In the genomic region with DNA sequence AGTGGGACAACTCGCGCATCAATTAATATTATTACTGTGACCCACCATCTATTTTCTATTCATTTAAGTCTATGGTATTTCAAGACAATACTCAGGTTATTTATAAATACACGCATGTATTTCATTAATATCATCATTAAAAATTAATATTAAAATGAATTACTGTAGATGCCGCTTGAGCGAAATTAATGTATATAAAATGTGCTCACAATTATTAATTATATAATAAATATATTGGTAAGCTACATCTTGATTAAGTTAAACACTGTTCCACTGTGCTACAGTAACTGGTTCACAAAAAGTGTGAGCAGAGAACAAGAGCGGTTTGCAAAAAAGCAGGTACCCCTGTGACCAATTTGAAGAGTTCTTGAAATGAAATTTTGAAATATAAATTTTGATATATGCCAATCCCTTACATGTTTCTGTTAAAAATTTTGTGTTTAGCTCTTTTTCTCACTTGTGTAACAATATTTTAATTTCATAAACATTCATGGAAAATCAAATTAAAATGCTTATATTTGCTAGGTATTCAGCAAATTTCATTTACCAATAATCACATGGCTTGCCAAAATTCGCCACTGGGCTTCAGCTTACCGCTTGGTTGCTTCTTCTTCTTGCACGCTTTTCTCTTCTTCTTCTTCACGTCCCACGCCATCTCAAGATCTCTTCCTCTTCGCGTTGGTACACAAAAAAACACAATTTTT, we compare ENCODE assay signal across 2 fruit fly cellular contexts.
TF ChIP-seq lines count a peak whose summit lies in the region.

No protein-coding gene starts in this region.

TF ChIP-seq in whole organism, embryonic, 481 proteins besides CTCF, POLR2A, EP300 and RAD21 (continued from another document and continues in another):
- TF ChIP-seq pzg (GFP tag; optimal IDR thresholded peaks at IDR 0.05; lab: Kevin White, UChicago) (peak; percentile 46), CG17802 (tag; optimal IDR thresholded peaks at IDR 0.05; lab: Kevin White, UChicago) (peak; percentile 93), Scr (GFP tag; IDR thresholded peaks at IDR 0.05; lab: Robert Waterston, UW; ENCODE audit: partially characterized antibody) (peak; percentile 56), CG18476 (GFP tag; optimal IDR thresholded peaks at IDR 0.05; lab: Kevin White, UChicago) (peak; percentile 99), CG2712 (tag; optimal IDR thresholded peaks at IDR 0.05; lab: Kevin White, UChicago) (peak; percentile 100), CG9797 (GFP tag; optimal IDR thresholded peaks at IDR 0.05; lab: Kevin White, UChicago) (peak; percentile 74), insv (GFP tag; optimal IDR thresholded peaks at IDR 0.05; lab: Kevin White, UChicago) (peak; percentile 85 to 90), CG16779 (GFP tag; IDR thresholded peaks at IDR 0.05; lab: Robert Waterston, UW) (peak; percentile 99), CG6654 (GFP tag; optimal IDR thresholded peaks at IDR 0.05; lab: Kevin White, UChicago) (peak; percentile 96), Lhr (GFP tag; optimal IDR thresholded peaks at IDR 0.05; lab: Kevin White, UChicago) (peak; percentile 99), CG2875 (GFP tag; optimal IDR thresholded peaks at IDR 0.05; lab: Kevin White, UChicago) (peak; percentile 99), slp2 (GFP tag; optimal IDR thresholded peaks at IDR 0.05; lab: Kevin White, UChicago) (peak; percentile 100), Myb (GFP tag; optimal IDR thresholded peaks at IDR 0.05; lab: Kevin White, UChicago) (peak; percentile 97), Lpt (GFP tag; optimal IDR thresholded peaks at IDR 0.05; lab: Kevin White, UChicago) (no peak), NK7.1 (GFP tag; optimal IDR thresholded peaks at IDR 0.05; lab: Kevin White, UChicago) (peak; percentile 100), CG13123 (GFP tag; optimal IDR thresholded peaks at IDR 0.05; lab: Kevin White, UChicago) (peak; percentile 98), CG8388 (GFP tag; optimal IDR thresholded peaks at IDR 0.05; lab: Kevin White, UChicago) (peak; percentile 99), CG11085 (GFP tag; IDR thresholded peaks at IDR 0.05; lab: Robert Waterston, UW) (peak; percentile 99), CG13424 (tag; optimal IDR thresholded peaks at IDR 0.05; lab: Kevin White, UChicago) (peak; percentile 100), CG14710 (tag; optimal IDR thresholded peaks at IDR 0.05; lab: Kevin White, UChicago) (peak; percentile 99), CG31388 (GFP tag; optimal IDR thresholded peaks at IDR 0.05; lab: Kevin White, UChicago) (peak; percentile 99), tgo (GFP tag; IDR thresholded peaks at IDR 0.05; lab: Robert Waterston, UW) (peak; percentile 100), cato (GFP tag; optimal IDR thresholded peaks at IDR 0.05; lab: Kevin White, UChicago; ENCODE audit: borderline replicate concordance) (peak; percentile 99), rib (GFP tag; IDR thresholded peaks at IDR 0.05; lab: Robert Waterston, UW) (peak; percentile 100), sd (tag; optimal IDR thresholded peaks at IDR 0.05; lab: Kevin White, UChicago) (peak; percentile 99), ham (GFP tag; IDR thresholded peaks at IDR 0.05; lab: Robert Waterston, UW) (peak; percentile 100), fu2 (GFP tag; optimal IDR thresholded peaks at IDR 0.05; lab: Kevin White, UChicago) (peak; percentile 100), grau (tag; optimal IDR thresholded peaks at IDR 0.05; lab: Kevin White, UChicago) (peak; percentile 100), Hey (tag; optimal IDR thresholded peaks at IDR 0.05; lab: Kevin White, UChicago) (peak; percentile 98), gcm (GFP tag; optimal IDR thresholded peaks at IDR 0.05; lab: Kevin White, UChicago) (peak; percentile 100), Aef1 (GFP tag; IDR thresholded peaks at IDR 0.05; lab: Robert Waterston, UW) (peak; percentile 100), Xrp1 (GFP tag; IDR thresholded peaks at IDR 0.05; lab: Robert Waterston, UW) (peak; percentile 98), jumu (GFP tag; optimal IDR thresholded peaks at IDR 0.05; lab: Kevin White, UChicago) (peak; percentile 99), CG33213 (GFP tag; optimal IDR thresholded peaks at IDR 0.05; lab: Kevin White, UChicago) (peak; percentile 100), E2f2 (GFP tag; IDR thresholded peaks at IDR 0.05; lab: Robert Waterston, UW) (peak; percentile 95), sim (GFP tag; IDR thresholded peaks at IDR 0.05; lab: Robert Waterston, UW) (peak; percentile 96), Atf6 (GFP tag; IDR thresholded peaks at IDR 0.05; lab: Robert Waterston, UW) (peak; percentile 100), Poxn (GFP tag; IDR thresholded peaks at IDR 0.05; lab: Robert Waterston, UW) (peak; percentile 100), CG2678 (tag; optimal IDR thresholded peaks at IDR 0.05; lab: Kevin White, UChicago) (peak; percentile 100), CG12744 (GFP tag; optimal IDR thresholded peaks at IDR 0.05; lab: Kevin White, UChicago) (peak; percentile 100), MBD-R2 (GFP tag; IDR thresholded peaks at IDR 0.05; lab: Robert Waterston, UW) (peak; percentile 100), HmgD (GFP tag; optimal IDR thresholded peaks at IDR 0.05; lab: Kevin White, UChicago) (peak; percentile 99), al (GFP tag; IDR thresholded peaks at IDR 0.05; lab: Robert Waterston, UW) (peak; percentile 100), D (optimal IDR thresholded peaks at IDR 0.05; lab: Kevin White, UChicago) (no peak), D (GFP tag; optimal IDR thresholded peaks at IDR 0.05; lab: Kevin White, UChicago) (peak; percentile 100), lola (GFP tag; optimal IDR thresholded peaks at IDR 0.05; lab: Kevin White, UChicago) (peak in 2 of 3 experiments; percentile 40 to 100), Jarid2 (GFP tag; optimal IDR thresholded peaks at IDR 0.05; lab: Kevin White, UChicago) (peak; percentile 99), CG16863 (GFP tag; optimal IDR thresholded peaks at IDR 0.05; lab: Kevin White, UChicago) (peak; percentile 100), CG15514 (GFP tag; optimal IDR thresholded peaks at IDR 0.05; lab: Kevin White, UChicago) (peak; percentile 97), yki (optimal IDR thresholded peaks at IDR 0.05; lab: Kevin White, UChicago) (no peak), CG7357 (GFP tag; IDR thresholded peaks at IDR 0.05; lab: Robert Waterston, UW) (peak; percentile 99), jing (GFP tag; optimal IDR thresholded peaks at IDR 0.05; lab: Kevin White, UChicago) (peak; percentile 99), CG6683 (GFP tag; optimal IDR thresholded peaks at IDR 0.05; lab: Kevin White, UChicago) (peak; percentile 99), CG10209 (GFP tag; optimal IDR thresholded peaks at IDR 0.05; lab: Kevin White, UChicago) (peak; percentile 100), Doc2 (GFP tag; IDR thresholded peaks at IDR 0.05; lab: Robert Waterston, UW) (peak; percentile 99), CHES-1-like (GFP tag; optimal IDR thresholded peaks at IDR 0.05; lab: Kevin White, UChicago) (peak; percentile 100), gce (GFP tag; IDR thresholded peaks at IDR 0.05; lab: Robert Waterston, UW) (peak; percentile 99), kay (GFP tag; optimal IDR thresholded peaks at IDR 0.05; lab: Kevin White, UChicago) (peak; percentile 98), vnd (GFP tag; IDR thresholded peaks at IDR 0.05; lab: Robert Waterston, UW; ENCODE audit: partially characterized antibody) (peak; percentile 61; the same call in 1 of the 3 replicates), CG4707 (GFP tag; optimal IDR thresholded peaks at IDR 0.05; lab: Kevin White, UChicago) (peak; percentile 97), CG18764 (GFP tag; optimal IDR thresholded peaks at IDR 0.05; lab: Kevin White, UChicago) (peak; percentile 99)

TF ChIP-seq in whole organism, prepupa, 60 proteins besides CTCF, POLR2A, EP300 and RAD21 (continued from another document):
- TF ChIP-seq fkh (GFP tag; optimal IDR thresholded peaks at IDR 0.05; lab: Kevin White, UChicago), result peak; percentile 87
- peak; percentile 100 for TF ChIP-seq CG10669 (GFP tag; optimal IDR thresholded peaks at IDR 0.05; lab: Kevin White, UChicago)
- peak; percentile 100 for TF ChIP-seq CG3032 (tag; optimal IDR thresholded peaks at IDR 0.05; lab: Kevin White, UChicago)
- peak; percentile 100 for TF ChIP-seq lz (GFP tag; optimal IDR thresholded peaks at IDR 0.05; lab: Kevin White, UChicago)
- peak; percentile 100 for TF ChIP-seq CG10631 (GFP tag; optimal IDR thresholded peaks at IDR 0.05; lab: Kevin White, UChicago)
- TF ChIP-seq net (GFP tag; optimal IDR thresholded peaks at IDR 0.05; lab: Kevin White, UChicago), result peak; percentile 100
- peak; percentile 100 for TF ChIP-seq dac (GFP tag; optimal IDR thresholded peaks at IDR 0.05; lab: Kevin White, UChicago)
- peak; percentile 100 for TF ChIP-seq Eip75B (GFP tag; optimal IDR thresholded peaks at IDR 0.05; lab: Kevin White, UChicago)
- peak; percentile 100 for TF ChIP-seq CG16779 (tag; optimal IDR thresholded peaks at IDR 0.05; lab: Kevin White, UChicago)
- peak; percentile 100 for TF ChIP-seq CG11762 (GFP tag; optimal IDR thresholded peaks at IDR 0.05; lab: Kevin White, UChicago; ENCODE audit: insufficient read depth)
- peak; percentile 100 for TF ChIP-seq CG6276 (GFP tag; optimal IDR thresholded peaks at IDR 0.05; lab: Kevin White, UChicago)
- TF ChIP-seq Hr39 (GFP tag; optimal IDR thresholded peaks at IDR 0.05; lab: Kevin White, UChicago), result peak; percentile 100
- peak; percentile 99 for TF ChIP-seq CG1621 (tag; optimal IDR thresholded peaks at IDR 0.05; lab: Kevin White, UChicago)
